Fruit fly (Drosophila melanogaster): Measurements from ENCODE around the gene Dscam2.
A peak's percentile ranks its signal among the peaks of the same experiment; 100 is the strongest.

- peak; percentile 99 for TF ChIP-seq psq (GFP tag; optimal IDR thresholded peaks at IDR 0.05)
- no peak for TF ChIP-seq usp (GFP tag; optimal IDR thresholded peaks at IDR 0.05)
- TF ChIP-seq Vsx2 (GFP tag; optimal IDR thresholded peaks at IDR 0.05; ENCODE audit: partially characterized antibody) = peak; percentile 81
- TF ChIP-seq ey (GFP tag; optimal IDR thresholded peaks at IDR 0.05) = peak; percentile 90
- peak; percentile 84 for TF ChIP-seq pan (optimal IDR thresholded peaks at IDR 0.05)
- TF ChIP-seq CrebA (GFP tag; optimal IDR thresholded peaks at IDR 0.05; ENCODE audit: borderline replicate concordance) = no peak
- TF ChIP-seq CG9705 (GFP tag; optimal IDR thresholded peaks at IDR 0.05) = peak; percentile 86
- peak; percentile 88 for TF ChIP-seq sv (GFP tag; optimal IDR thresholded peaks at IDR 0.05)
- TF ChIP-seq Hr78 (GFP tag; optimal IDR thresholded peaks at IDR 0.05) = no peak
- peak; percentile 86 for TF ChIP-seq Hr83 (GFP tag; optimal IDR thresholded peaks at IDR 0.05; ENCODE audit: poor library complexity, severe bottlenecking)
- TF ChIP-seq h (GFP tag; optimal IDR thresholded peaks at IDR 0.05) = peak; percentile 89
- TF ChIP-seq dmrt93B (GFP tag; optimal IDR thresholded peaks at IDR 0.05) = peak; percentile 87
- TF ChIP-seq lola (GFP tag; optimal IDR thresholded peaks at IDR 0.05) = no peak
- TF ChIP-seq Dif (GFP tag; optimal IDR thresholded peaks at IDR 0.05; ENCODE audit: partially characterized antibody) = peak; percentile 92
Observed at dm6 chr3L:7133699-7134655, 55.8 kb downstream of the Dscam2 start, which contains the start of gene melt.
